Worm (Caenorhabditis elegans) whole organism, L3 larva: ENCODE results near the gene pek-1.

Experiments used
- ZK546.5 ChIP-seq: sonication (generic microtip); optimal IDR thresholded peaks from 2 replicates; lab custom pipeline; 2017; ENCODE audit warnings: missing biosample characterization, missing genetic modification characterization
- aly-2 ChIP-seq: fragments of 150-350 bp; optimal IDR thresholded peaks from 2 replicates; lab custom pipeline; 2014; ENCODE audit warnings: missing biosample characterization, missing genetic modification characterization
- ama-1 ChIP-seq: fragments of 150-350 bp; optimal IDR thresholded peaks from 2 replicates; lab custom pipeline; 2018
- elt-2 ChIP-seq: sonication (generic microtip); optimal IDR thresholded peaks from 2 replicates; lab custom pipeline; 2016; ENCODE audit warnings: missing genetic modification reagents, mild to moderate bottlenecking, missing genetic modification characterization, missing compliant biosample characterization
- elt-3 ChIP-seq, 3 experiments: fragments of 150-350 bp in 1 of 3; sonication (generic microtip) in 2 of 3; optimal IDR thresholded peaks; 2 replicates in 2 of 3; 4 replicates in 1 of 3; lab custom pipeline; 2014 to 2017; ENCODE audit warnings: missing biosample characterization in 3 of 3, missing genetic modification characterization in 3 of 3
- eor-1 ChIP-seq, 2 experiments: fragments of 150-350 bp; optimal IDR thresholded peaks; 2 replicates each; lab custom pipeline; 2014 to 2018; ENCODE audit warnings: missing biosample characterization in 2 of 2, missing genetic modification characterization in 2 of 2
- fkh-10 ChIP-seq: sonication (generic microtip); optimal IDR thresholded peaks from 2 replicates; lab custom pipeline; 2017; ENCODE audit warnings: missing biosample characterization, missing genetic modification reagents, missing genetic modification characterization
- fkh-2 ChIP-seq: fragments of 150-350 bp; optimal IDR thresholded peaks from 2 replicates; lab custom pipeline; 2014; ENCODE audit warnings: missing biosample characterization, missing genetic modification reagents, missing genetic modification characterization
- hmg-11 ChIP-seq: sonication (generic microtip); optimal IDR thresholded peaks from 2 replicates; lab custom pipeline; 2016; ENCODE audit warnings: missing genetic modification characterization, missing compliant biosample characterization
- lin-39 ChIP-seq: fragments of 150-350 bp; optimal IDR thresholded peaks from 2 replicates; lab custom pipeline; 2018; ENCODE audit warnings: missing biosample characterization, missing genetic modification reagents, missing genetic modification characterization
- mdl-1 ChIP-seq: fragments of 150-350 bp; optimal IDR thresholded peaks from 2 replicates; lab custom pipeline; 2014; ENCODE audit warnings: missing biosample characterization, missing genetic modification characterization
- nfya-1 ChIP-seq: sonication (generic microtip); optimal IDR thresholded peaks from 2 replicates; lab custom pipeline; 2017; ENCODE audit warnings: missing genetic modification characterization, mild to moderate bottlenecking, missing compliant biosample characterization, antibody characterized with exemption, moderate library complexity; ENCODE audit not compliant: insufficient read depth
- nhr-11 ChIP-seq: fragments of 150-350 bp; optimal IDR thresholded peaks from 2 replicates; lab custom pipeline; 2014; ENCODE audit warnings: missing biosample characterization, missing genetic modification characterization
- nhr-12 ChIP-seq: fragments of 150-350 bp; optimal IDR thresholded peaks from 2 replicates; lab custom pipeline; 2014; ENCODE audit warnings: missing biosample characterization, missing genetic modification characterization
- nhr-23 ChIP-seq: fragments of 150-350 bp; optimal IDR thresholded peaks from 2 replicates; lab custom pipeline; 2014; ENCODE audit warnings: missing biosample characterization, missing genetic modification reagents, missing genetic modification characterization
- nhr-237 ChIP-seq: fragments of 150-350 bp; optimal IDR thresholded peaks from 2 replicates; lab custom pipeline; 2014; ENCODE audit warnings: missing biosample characterization, missing genetic modification characterization
- nhr-25 ChIP-seq: sonication (generic microtip); optimal IDR thresholded peaks from 2 replicates; lab custom pipeline; 2017; ENCODE audit warnings: missing biosample characterization, missing genetic modification characterization
- nhr-43 ChIP-seq: sonication (generic microtip); optimal IDR thresholded peaks from 2 replicates; lab custom pipeline; 2016; ENCODE audit warnings: mild to moderate bottlenecking, missing genetic modification characterization, missing compliant biosample characterization; ENCODE audit not compliant: poor library complexity, severe bottlenecking
- nhr-67 ChIP-seq: fragments of 150-350 bp; optimal IDR thresholded peaks from 2 replicates; lab custom pipeline; 2014; ENCODE audit warnings: missing biosample characterization, missing genetic modification characterization
- pha-4 ChIP-seq: fragments of 150-350 bp; optimal IDR thresholded peaks from 2 replicates; lab custom pipeline; 2014; ENCODE audit warnings: missing biosample characterization, missing genetic modification reagents, missing genetic modification characterization
- pqm-1 ChIP-seq: fragments of 150-350 bp; optimal IDR thresholded peaks from 2 replicates; lab custom pipeline; 2017; ENCODE audit warnings: missing biosample characterization, missing genetic modification characterization, inconsistent platforms
- sea-2 ChIP-seq: fragments of 150-350 bp; sonication (generic microtip); optimal IDR thresholded peaks from 4 replicates; lab custom pipeline; 2014; ENCODE audit warnings: missing biosample characterization, missing genetic modification reagents, missing genetic modification characterization
- skn-1 ChIP-seq: fragments of 150-350 bp; optimal IDR thresholded peaks from 2 replicates; lab custom pipeline; 2014; ENCODE audit warnings: missing biosample characterization, missing genetic modification characterization
- unc-39 ChIP-seq: sonication (generic microtip); optimal IDR thresholded peaks from 4 replicates; lab custom pipeline; 2017; ENCODE audit warnings: missing biosample characterization, missing genetic modification characterization
- unc-62 ChIP-seq: fragments of 150-350 bp; sonication (generic microtip); optimal IDR thresholded peaks from 4 replicates; lab custom pipeline; 2014; ENCODE audit warnings: missing biosample characterization, missing genetic modification reagents, missing genetic modification characterization
- zag-1 ChIP-seq: fragments of 150-350 bp; optimal IDR thresholded peaks from 2 replicates; lab custom pipeline; 2014; ENCODE audit warnings: missing biosample characterization, missing genetic modification characterization
- ztf-11 ChIP-seq: fragments of 150-350 bp; optimal IDR thresholded peaks from 2 replicates; lab custom pipeline; 2014; ENCODE audit warnings: missing biosample characterization, missing genetic modification characterization
- ztf-4 ChIP-seq: fragments of 150-350 bp; optimal IDR thresholded peaks from 2 replicates; lab custom pipeline; 2014; ENCODE audit warnings: missing biosample characterization, missing genetic modification characterization

The pek-1 gene

DNA sequence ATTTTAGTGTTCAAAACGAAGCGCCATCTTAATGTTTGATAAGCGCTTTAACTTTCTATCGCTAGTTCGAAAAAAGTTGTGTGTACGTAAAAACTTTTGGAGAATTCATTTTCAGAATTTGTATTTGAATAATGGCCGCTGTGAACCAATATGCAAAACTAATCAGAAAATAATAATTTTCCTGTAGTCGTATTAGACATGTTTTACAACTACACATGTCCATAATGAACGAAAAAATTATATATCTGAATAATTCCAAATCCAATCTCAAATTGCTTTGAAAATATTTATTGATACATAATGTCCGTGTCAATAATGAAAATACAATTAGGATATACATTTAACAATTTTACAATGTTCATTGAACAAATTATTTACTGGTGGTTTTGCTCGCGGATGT, 7.9 kb downstream of the pek-1 start:
- no peak for TF ChIP-seq nhr-12 (tag; lab: Kevin White, UChicago)
- TF ChIP-seq ama-1 (lab: Kevin White, UChicago) = peak; percentile 44
- TF ChIP-seq ztf-11 (tag; lab: Kevin White, UChicago) = no peak
- no peak for TF ChIP-seq eor-1 (tag; optimal IDR thresholded peaks at IDR 0.05; lab: Kevin White, UChicago)
- TF ChIP-seq elt-2 (tag; lab: Kevin White, UChicago) = peak; percentile 20

DNA sequence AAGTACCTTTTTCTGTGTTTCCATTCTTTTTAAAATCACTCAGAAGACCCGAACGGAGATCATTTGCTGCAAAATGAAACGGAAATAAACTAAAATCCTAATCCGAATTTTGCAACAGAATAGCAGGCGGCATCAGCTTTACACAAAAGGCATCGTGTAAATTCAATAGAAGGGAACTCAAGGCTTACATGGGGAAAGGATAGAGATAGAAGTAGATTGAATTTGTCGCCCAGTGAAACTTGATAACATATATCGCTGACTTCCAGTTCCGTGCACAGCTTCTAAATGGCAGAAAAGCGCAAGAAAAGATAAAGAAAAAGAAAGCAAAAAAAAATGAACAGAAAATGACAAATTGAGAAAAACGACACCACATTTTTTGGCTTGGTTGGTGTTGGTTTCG, 8.8 kb downstream of the pek-1 start, which contains the start of gene slo-2:
Gene slo-2 (minus strand): TSS at position 24 of the 400 bp plus-strand sequence.
- no peak for TF ChIP-seq hmg-11 (tag; lab: Kevin White, UChicago)
- no peak for TF ChIP-seq ZK546.5 (tag; lab: Kevin White, UChicago)
- TF ChIP-seq lin-39 (tag; lab: Kevin White, UChicago) = peak; percentile 21
- no peak for TF ChIP-seq skn-1 (tag; lab: Kevin White, UChicago)
- TF ChIP-seq aly-2 (tag; lab: Kevin White, UChicago) = no peak

DNA sequence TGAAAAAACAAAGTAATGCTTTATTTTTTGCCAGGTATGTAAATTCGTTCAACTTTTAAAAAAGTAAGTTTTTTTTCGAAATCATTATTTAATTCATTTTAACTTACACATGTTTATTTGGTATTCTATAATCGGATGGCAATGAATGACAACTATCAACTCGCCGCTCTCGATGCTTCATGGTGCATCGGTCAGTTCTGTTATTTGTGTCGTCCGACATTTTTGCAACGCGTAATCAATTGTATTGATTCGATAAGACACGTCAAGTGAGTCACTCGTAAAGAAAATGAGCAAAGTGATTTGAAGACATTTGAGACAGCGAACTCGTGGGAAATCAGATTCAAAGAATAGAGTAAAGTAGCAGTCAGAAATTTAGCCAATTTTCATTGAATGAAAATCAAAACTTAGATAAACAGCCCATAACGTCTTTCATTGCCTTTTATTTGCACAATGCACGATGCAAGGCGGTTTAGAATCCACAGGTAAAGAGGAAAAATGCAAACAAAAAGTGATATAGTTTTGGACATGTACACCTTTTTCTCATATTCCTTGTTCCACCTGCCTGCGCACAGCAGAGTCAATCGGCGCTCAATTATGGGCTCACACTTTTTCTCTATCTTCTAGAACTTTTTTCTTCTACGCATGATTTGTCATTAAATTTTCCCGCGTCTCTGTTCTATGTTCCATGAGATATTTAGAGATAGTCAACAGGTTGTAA, 14.1 kb downstream of the pek-1 start:
- TF ChIP-seq pqm-1 (tag; lab: Kevin White, UChicago) = peak; percentile 61
- peak; percentile 39 for TF ChIP-seq pha-4 (tag; lab: Kevin White, UChicago)
- peak; percentile 29 for TF ChIP-seq elt-2 (tag; lab: Kevin White, UChicago)
- TF ChIP-seq nhr-11 (tag; lab: Kevin White, UChicago) = no peak

DNA sequence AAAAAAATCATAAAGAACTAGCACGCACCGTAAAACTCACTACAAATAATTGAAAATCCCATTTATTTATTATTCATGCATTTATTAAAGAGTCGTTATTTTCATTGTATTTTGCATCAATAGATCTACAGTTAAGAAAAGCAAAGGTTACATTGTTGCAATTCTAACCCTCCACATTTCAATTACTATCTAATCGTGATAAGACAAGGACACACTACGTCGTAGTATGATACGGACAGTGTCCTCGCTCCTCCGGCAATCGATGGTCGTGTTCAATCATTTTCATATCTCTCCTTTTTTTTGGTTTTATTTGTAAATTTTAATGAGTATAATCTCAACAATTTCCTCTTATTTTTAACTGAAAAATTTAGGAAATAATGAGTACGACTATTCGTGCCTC, 21.8 kb downstream of the pek-1 start, which contains the start of gene prx-12:
Gene prx-12 (plus strand): TSS at position 371 of the 400 bp plus-strand sequence.
- TF ChIP-seq nhr-12 (tag; lab: Kevin White, UChicago) (no peak), elt-3 (tag; optimal IDR thresholded peaks at IDR 0.05; lab: Kevin White, UChicago) (peak in 1 of 3 experiments; percentile 9), nhr-67 (no peak), elt-2 (tag; lab: Kevin White, UChicago) (peak; percentile 76), pqm-1 (tag; lab: Kevin White, UChicago) (peak; percentile 61), nhr-25 (peak; percentile 2)
- TF ChIP-seq, all 47 proteins: peak for 4

DNA sequence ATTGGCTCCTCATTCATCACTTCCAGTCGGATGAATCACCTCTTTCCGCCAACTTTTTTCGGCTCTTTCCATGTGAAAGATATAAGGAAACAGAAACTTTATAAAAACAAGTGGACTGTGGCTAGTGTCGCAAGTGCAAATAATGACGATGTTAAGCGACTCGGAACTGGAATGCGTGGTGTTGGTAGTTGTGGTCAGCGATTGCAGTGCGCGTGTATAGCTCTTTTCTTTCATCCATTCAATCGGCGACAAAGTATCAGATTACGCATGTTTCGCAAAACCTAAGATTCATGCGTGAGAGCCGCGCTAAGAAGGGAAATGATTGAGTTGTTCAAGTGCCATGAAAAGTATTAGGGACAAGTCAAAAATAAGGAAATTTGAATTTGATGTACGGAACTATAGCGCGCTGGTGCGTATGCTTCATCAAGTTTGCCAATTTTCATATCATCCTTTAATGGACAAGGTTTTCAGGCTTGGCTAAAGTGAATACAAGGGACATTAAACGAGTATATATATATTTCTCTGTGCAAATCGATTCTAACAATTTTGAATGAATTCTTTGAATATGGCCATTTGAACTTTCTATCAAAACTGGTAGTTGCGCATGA, 26.9 kb downstream of the pek-1 start:
- no peak for TF ChIP-seq ztf-11 (tag; lab: Kevin White, UChicago)
- no peak for TF ChIP-seq nhr-67
- TF ChIP-seq aly-2 (tag; lab: Kevin White, UChicago) = no peak
- no peak for TF ChIP-seq mdl-1 (tag; lab: Kevin White, UChicago)
- no peak for TF ChIP-seq pqm-1 (tag; lab: Kevin White, UChicago)

DNA sequence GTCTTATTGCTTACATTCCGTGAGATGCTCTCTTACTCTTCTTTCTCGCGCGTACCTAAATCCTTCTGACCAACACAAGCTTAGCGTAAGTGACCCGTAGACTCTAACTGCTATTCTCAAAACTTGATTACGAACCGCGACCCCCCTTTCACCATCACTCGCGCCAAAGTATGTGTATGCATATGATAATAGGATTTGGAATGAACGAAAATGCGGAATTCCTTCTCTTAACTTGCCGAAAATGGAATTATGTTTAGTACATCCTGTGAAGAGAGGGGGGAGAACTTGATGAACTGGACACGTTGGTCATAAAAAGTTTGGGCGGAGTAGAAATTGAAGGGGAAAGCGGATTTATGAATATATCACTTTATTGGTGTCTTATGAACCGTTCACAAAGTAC, 27.8 kb downstream of the pek-1 start:
- no peak for TF ChIP-seq nhr-237 (tag; lab: Kevin White, UChicago)
- peak; percentile 11 for TF ChIP-seq nfya-1
- no peak for TF ChIP-seq nhr-12 (tag; lab: Kevin White, UChicago)
- TF ChIP-seq skn-1 (tag; lab: Kevin White, UChicago) = no peak
- no peak for TF ChIP-seq unc-62 (GFP tag; lab: Kevin White, UChicago)
- no peak for TF ChIP-seq fkh-2 (tag; lab: Kevin White, UChicago)
- TF ChIP-seq fkh-10 = peak; percentile 95
- TF ChIP-seq ama-1 (lab: Kevin White, UChicago) = no peak
- no peak for TF ChIP-seq sea-2 (GFP tag; lab: Kevin White, UChicago)
- TF ChIP-seq elt-2 (tag; lab: Kevin White, UChicago) = no peak

DNA sequence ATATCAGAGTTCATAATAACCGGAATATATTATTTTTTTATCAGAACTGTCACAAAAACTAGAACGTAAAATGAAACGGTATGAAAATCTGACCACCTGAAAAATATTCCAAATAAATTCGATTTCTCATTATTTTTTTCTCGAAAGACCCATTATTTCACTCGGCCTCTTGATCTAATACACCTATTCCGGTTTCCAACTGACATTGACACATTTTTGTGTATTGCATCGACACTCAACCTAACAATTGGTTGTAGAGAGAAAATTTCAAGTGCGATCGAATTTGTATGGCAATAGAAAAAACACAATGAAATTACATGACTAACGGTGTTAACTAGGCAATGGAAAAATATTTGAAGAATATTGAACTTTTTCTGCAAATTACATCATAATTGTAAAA, 28.8 kb downstream of the pek-1 start:
- TF ChIP-seq eor-1 (tag; optimal IDR thresholded peaks at IDR 0.05; lab: Kevin White, UChicago) = no peak
- TF ChIP-seq nhr-43 (tag; lab: Kevin White, UChicago) = no peak
- TF ChIP-seq unc-39 (tag; lab: Kevin White, UChicago) = no peak
- peak; percentile 1 for TF ChIP-seq nhr-25
- no peak for TF ChIP-seq hmg-11 (tag; lab: Kevin White, UChicago)
- no peak for TF ChIP-seq ZK546.5 (tag; lab: Kevin White, UChicago)
- no peak for TF ChIP-seq ztf-4 (tag; lab: Kevin White, UChicago)
- peak; percentile 26 for TF ChIP-seq nhr-23 (tag; lab: Kevin White, UChicago)
- TF ChIP-seq zag-1 (tag; lab: Kevin White, UChicago) = no peak
